Worm (Caenorhabditis elegans) whole organism, L4 larva: Measurements from ENCODE around the gene Y54G2A.26.

Experiments used
- D1046.2 ChIP-seq: fragments of 200-800 bp; sonication (Bioruptor generic); IDR thresholded peaks from 2 replicates; pipeline ENCODE4 v1.3.6; 2022; ENCODE audit warnings: missing genetic modification characterization, missing compliant biosample characterization
- F37D6.2 ChIP-seq: sonication (generic microtip); optimal IDR thresholded peaks from 2 replicates; lab custom pipeline; 2016; ENCODE audit warnings: mild to moderate bottlenecking, missing genetic modification characterization, missing compliant biosample characterization
- F44E2.7 ChIP-seq: fragments of 200-800 bp; sonication (Bioruptor generic); IDR thresholded peaks from 2 replicates; pipeline ENCODE4 v2.1.2; 2022; ENCODE audit warnings: missing genetic modification characterization, missing compliant biosample characterization
- T20F7.1 ChIP-seq: fragments of 200-800 bp; sonication (Bioruptor generic); optimal IDR thresholded peaks from 2 replicates; lab custom pipeline; 2018; ENCODE audit warnings: mild to moderate bottlenecking, missing genetic modification characterization, missing compliant biosample characterization
- T26A8.4 ChIP-seq: fragments of 200-800 bp; sonication (Bioruptor generic); IDR thresholded peaks from 2 replicates; pipeline ENCODE4 v1.3.6; 2022; ENCODE audit warnings: missing genetic modification characterization, missing compliant biosample characterization
- Y105C5A.15 ChIP-seq: fragments of 200-800 bp; sonication (Bioruptor generic); IDR thresholded peaks from 2 replicates; pipeline ENCODE4 v1.3.6; 2022; ENCODE audit warnings: missing genetic modification characterization, missing compliant biosample characterization
- Y5F2A.4 ChIP-seq: fragments of 200-800 bp; sonication (Bioruptor generic); optimal IDR thresholded peaks from 2 replicates; lab custom pipeline; 2018; ENCODE audit warnings: mild to moderate bottlenecking, missing genetic modification characterization, missing compliant biosample characterization
- ZK337.2 ChIP-seq: fragments of 200-800 bp; sonication (Bioruptor generic); IDR thresholded peaks from 2 replicates; pipeline ENCODE4 v1.3.6; 2022; ENCODE audit warnings: missing genetic modification reagents, missing genetic modification characterization, missing compliant biosample characterization
- aha-1 ChIP-seq: fragments of 150-350 bp; peaks from one replicate; lab custom pipeline; 2014; ENCODE audit warnings: missing biosample characterization, missing genetic modification characterization
- aly-2 ChIP-seq: sonication (generic microtip); optimal IDR thresholded peaks from 2 replicates; lab custom pipeline; 2018; ENCODE audit warnings: missing biosample characterization, missing genetic modification characterization
- arid-1 ChIP-seq: fragments of 200-800 bp; sonication (Bioruptor generic); conservative IDR thresholded peaks from 2 replicates; pipeline ENCODE4 v1.3.6; 2022; ENCODE audit warnings: missing genetic modification reagents, missing genetic modification characterization, missing compliant biosample characterization
- ceh-32 ChIP-seq: sonication (generic microtip); optimal IDR thresholded peaks from 2 replicates; lab custom pipeline; 2016; ENCODE audit warnings: mild to moderate bottlenecking, missing genetic modification characterization, missing compliant biosample characterization; ENCODE audit not compliant: poor library complexity
- cey-2 ChIP-seq: sonication (generic microtip); optimal IDR thresholded peaks from 3 replicates; lab custom pipeline; 2017; ENCODE audit warnings: missing genetic modification characterization, mild to moderate bottlenecking, missing compliant biosample characterization, antibody characterized with exemption, borderline replicate concordance; ENCODE audit not compliant: insufficient read depth
- ctbp-1 ChIP-seq: fragments of 200-800 bp; sonication (Bioruptor generic); IDR thresholded peaks from 2 replicates; pipeline ENCODE4 v1.3.6; 2022; ENCODE audit warnings: missing genetic modification reagents, missing genetic modification characterization, missing compliant biosample characterization
- dmd-6 ChIP-seq: fragments of 200-800 bp; sonication (Bioruptor generic); IDR thresholded peaks from 2 replicates; pipeline ENCODE4 v1.3.6; 2022; ENCODE audit warnings: missing genetic modification reagents, missing genetic modification characterization, missing compliant biosample characterization
- dmd-9 ChIP-seq: fragments of 200-800 bp; sonication (Bioruptor generic); IDR thresholded peaks from 2 replicates; pipeline ENCODE4 v1.3.6; 2022; ENCODE audit warnings: missing genetic modification reagents, missing genetic modification characterization, missing compliant biosample characterization
- egl-27 ChIP-seq: sonication (generic microtip); optimal IDR thresholded peaks from 3 replicates; lab custom pipeline; 2017; ENCODE audit warnings: missing biosample characterization, missing genetic modification reagents, missing genetic modification characterization
- egl-43 ChIP-seq: fragments of 200-800 bp; sonication (Bioruptor generic); IDR thresholded peaks from 2 replicates; pipeline ENCODE4 v1.3.6; 2022; ENCODE audit warnings: missing genetic modification reagents, missing genetic modification characterization, missing compliant biosample characterization
- fkh-10 ChIP-seq: fragments of 150-350 bp; optimal IDR thresholded peaks from 2 replicates; lab custom pipeline; 2014; ENCODE audit warnings: missing biosample characterization, missing genetic modification reagents, missing genetic modification characterization
- gei-8 ChIP-seq: fragments of 200-800 bp; sonication (Bioruptor generic); optimal IDR thresholded peaks from 2 replicates; lab custom pipeline; 2018; ENCODE audit warnings: mild to moderate bottlenecking, missing genetic modification characterization, missing compliant biosample characterization
- hif-1 ChIP-seq, 2 experiments: sonication (generic microtip); optimal IDR thresholded peaks; 2 replicates each; lab custom pipeline; 2016 to 2017; ENCODE audit warnings: missing compliant biosample characterization in 2 of 2, missing genetic modification characterization in 2 of 2, missing genetic modification reagents in 2 of 2, missing genotype in 2 of 2, mild to moderate bottlenecking in 1 of 2
- hlh-11 ChIP-seq: fragments of 200-800 bp; sonication (Bioruptor generic); optimal IDR thresholded peaks from 2 replicates; lab custom pipeline; 2018; ENCODE audit warnings: mild to moderate bottlenecking, missing genetic modification characterization, missing compliant biosample characterization
- hlh-30 ChIP-seq: sonication (generic microtip); optimal IDR thresholded peaks from 2 replicates; lab custom pipeline; 2017; ENCODE audit warnings: antibody characterized with exemption, mild to moderate bottlenecking, missing genetic modification characterization, missing compliant biosample characterization; ENCODE audit not compliant: insufficient read depth
- hmg-1.1 ChIP-seq: fragments of 200-800 bp; sonication (Bioruptor generic); IDR thresholded peaks from 2 replicates; pipeline ENCODE4 v1.3.6; 2022; ENCODE audit warnings: missing genetic modification reagents, missing genetic modification characterization, missing compliant biosample characterization
- lim-7 ChIP-seq: fragments of 200-800 bp; sonication (Bioruptor generic); IDR thresholded peaks from 2 replicates; pipeline ENCODE4 v1.3.6; 2022; ENCODE audit warnings: missing genetic modification characterization, missing compliant biosample characterization
- lin-29 ChIP-seq: fragments of 200-800 bp; sonication (Bioruptor generic); IDR thresholded peaks from 2 replicates; pipeline ENCODE4 v1.3.6; 2022; ENCODE audit warnings: missing genetic modification reagents, missing genetic modification characterization, missing compliant biosample characterization
- lin-38 ChIP-seq: fragments of 200-800 bp; sonication (Bioruptor generic); IDR thresholded peaks from 2 replicates; pipeline ENCODE4 v1.3.6; 2022; ENCODE audit warnings: missing genetic modification reagents, missing genetic modification characterization, missing compliant biosample characterization
- lsy-2 ChIP-seq, 2 experiments: fragments of 150-350 bp in 1 of 2; sonication (generic microtip) in 1 of 2; optimal IDR thresholded peaks; 2 replicates each; lab custom pipeline; 2014 to 2017; ENCODE audit warnings: missing biosample characterization in 2 of 2, missing genetic modification characterization in 2 of 2
- mep-1 ChIP-seq: fragments of 150-350 bp; sonication (generic microtip); optimal IDR thresholded peaks from 3 replicates; lab custom pipeline; 2014; ENCODE audit warnings: missing biosample characterization, missing genetic modification characterization
- mxl-3 ChIP-seq: fragments of 200-800 bp; sonication (Bioruptor generic); optimal IDR thresholded peaks from 2 replicates; lab custom pipeline; 2018; ENCODE audit warnings: mild to moderate bottlenecking, missing genetic modification characterization, missing compliant biosample characterization
- nhr-237 ChIP-seq: sonication (generic microtip); optimal IDR thresholded peaks from 2 replicates; lab custom pipeline; 2017; ENCODE audit warnings: missing biosample characterization, missing genetic modification characterization
- nhr-42 ChIP-seq: fragments of 200-800 bp; sonication (Bioruptor generic); IDR thresholded peaks from 2 replicates; pipeline ENCODE4 v1.3.6; 2022; ENCODE audit warnings: missing genetic modification characterization, missing compliant biosample characterization
- nhr-76 ChIP-seq: fragments of 150-350 bp; optimal IDR thresholded peaks from 2 replicates; lab custom pipeline; 2014; ENCODE audit warnings: missing biosample characterization, missing genetic modification characterization
- pha-4 ChIP-seq, 2 experiments: fragments of 150-350 bp in 1 of 2; fragments of 200-800 bp in 1 of 2; sonication (Bioruptor generic) in 1 of 2; IDR thresholded peaks in 1 of 2; optimal IDR thresholded peaks in 1 of 2; 2 replicates each; pipeline versions ENCODE4 v1.3.6 to Lab custom; 2014 to 2022; ENCODE audit warnings: missing genetic modification characterization in 2 of 2, missing genetic modification reagents in 2 of 2, missing biosample characterization in 1 of 2, missing compliant biosample characterization in 1 of 2
- rbr-2 ChIP-seq: sonication (generic microtip); optimal IDR thresholded peaks from 2 replicates; lab custom pipeline; 2016; ENCODE audit warnings: missing genotype, missing genetic modification characterization, missing compliant biosample characterization
- set-16 ChIP-seq: fragments of 200-800 bp; sonication (Bioruptor generic); IDR thresholded peaks from 2 replicates; pipeline ENCODE4 v1.3.6; 2022; ENCODE audit warnings: missing genetic modification reagents, missing genetic modification characterization, missing compliant biosample characterization
- snpc-1.2 ChIP-seq: fragments of 200-800 bp; sonication (Bioruptor generic); IDR thresholded peaks from 2 replicates; pipeline ENCODE4 v1.3.6; 2022; ENCODE audit warnings: missing genetic modification reagents, missing genetic modification characterization, missing compliant biosample characterization
- snpc-4 ChIP-seq: fragments of 150-350 bp; optimal IDR thresholded peaks from 2 replicates; lab custom pipeline; 2014; ENCODE audit warnings: missing biosample characterization, missing genetic modification characterization
- spr-1 ChIP-seq: sonication (generic microtip); optimal IDR thresholded peaks from 2 replicates; lab custom pipeline; 2016; ENCODE audit warnings: mild to moderate bottlenecking, missing genetic modification characterization, missing compliant biosample characterization
- unc-62 ChIP-seq, 3 experiments: fragments of 150-350 bp in 1 of 3; sonication (generic microtip); optimal IDR thresholded peaks in 2 of 3; peaks in 1 of 3; 1 replicate in 1 of 3; 2 replicates in 2 of 3; lab custom pipeline; 2014 to 2017; ENCODE audit warnings: missing biosample characterization in 3 of 3, missing genetic modification characterization in 3 of 3, missing genetic modification reagents in 3 of 3, missing genotype in 1 of 3
- ztf-7 ChIP-seq: fragments of 150-350 bp; optimal IDR thresholded peaks from 2 replicates; lab custom pipeline; 2014; ENCODE audit warnings: missing biosample characterization, missing genetic modification characterization

The Y54G2A.26 gene

DNA sequence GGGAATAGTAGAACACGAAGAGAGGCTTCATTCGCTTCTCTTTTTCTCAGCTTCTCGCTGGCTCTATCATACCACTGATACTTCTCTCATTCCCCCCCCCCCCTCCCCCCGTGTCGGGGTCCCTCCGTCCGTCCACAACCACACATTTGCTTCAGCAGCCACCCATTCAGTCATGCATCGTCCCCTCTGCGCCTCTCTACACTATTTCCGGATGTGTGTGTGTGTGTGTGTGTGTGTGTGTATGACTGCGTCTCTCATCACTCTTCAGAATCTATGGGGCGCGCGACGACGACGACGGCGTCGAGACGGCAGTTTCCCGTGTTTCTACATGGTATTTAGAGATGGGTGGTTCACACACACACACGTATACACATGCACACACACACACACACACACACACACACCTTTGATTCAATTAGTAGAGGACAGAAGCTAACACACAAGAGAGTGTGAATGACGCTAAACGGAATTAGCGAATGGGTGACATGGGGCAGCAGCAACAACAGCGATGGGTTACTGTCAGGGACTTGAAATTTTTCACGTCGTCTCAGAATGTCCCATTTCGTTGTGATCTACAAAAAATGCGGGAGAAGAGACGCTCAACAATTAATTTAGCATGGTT, 1.9 kb downstream of the Y54G2A.26 start (continued):
- TF ChIP-seq fkh-10 (GFP tag; lab: Kevin White, UChicago) (no peak), ZK337.2 (GFP tag; lab: Robert Waterston, UW) (no peak), ztf-7 (tag; lab: Kevin White, UChicago) (no peak), dmd-6 (GFP tag; lab: Robert Waterston, UW) (peak; percentile 38; the same call in 1 of the 2 replicates), nhr-76 (tag; lab: Kevin White, UChicago) (no peak), lin-38 (GFP tag; lab: Robert Waterston, UW) (peak; percentile 47), ceh-32 (tag; lab: Kevin White, UChicago) (no peak), gei-8 (no peak), F37D6.2 (no peak), Y5F2A.4 (no peak), Y105C5A.15 (peak; percentile 48; the same call in 1 of the 2 replicates), spr-1 (tag; lab: Kevin White, UChicago) (no peak), pha-4 (GFP tag; IDR thresholded peaks at IDR 0.05; lab: Robert Waterston, UW) (peak; percentile 72; the same call in 1 of the 2 replicates), pha-4 (tag; optimal IDR thresholded peaks at IDR 0.05; lab: Kevin White, UChicago) (no peak), nhr-42 (GFP tag; lab: Robert Waterston, UW) (no peak), nhr-237 (no peak), arid-1 (GFP tag; lab: Robert Waterston, UW) (no peak), dmd-9 (GFP tag; lab: Robert Waterston, UW) (no peak), lsy-2 (tag; optimal IDR thresholded peaks at IDR 0.05; lab: Kevin White, UChicago) (peak; percentile 39 to 65), egl-27 (no peak), T20F7.1 (GFP tag; lab: Kevin White, UChicago) (no peak), lin-29 (GFP tag; lab: Robert Waterston, UW) (no peak), snpc-4 (tag; lab: Kevin White, UChicago) (no peak)
- TF ChIP-seq, all 104 proteins: peak for 31

DNA sequence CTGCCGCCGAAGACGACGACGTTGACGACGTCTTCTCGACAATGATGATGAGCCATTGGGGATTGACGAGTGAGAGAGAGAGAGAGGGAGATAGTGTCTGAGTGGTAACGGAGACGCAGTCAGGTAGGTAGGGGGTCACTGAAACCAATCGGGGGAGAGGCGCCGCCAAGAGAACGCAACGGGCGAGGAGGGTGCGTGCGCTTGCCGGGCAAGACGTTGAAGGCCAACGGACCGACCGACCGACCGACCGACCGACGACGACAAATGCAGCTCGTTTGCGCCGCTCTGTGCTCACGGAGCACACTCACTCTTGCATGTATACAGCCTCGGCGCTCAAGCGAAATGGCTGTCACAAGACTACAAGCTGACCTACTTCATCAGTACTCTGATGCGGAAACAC, 4.8 kb downstream of the Y54G2A.26 start:
- peak in 1 of 2 experiments; percentile 29 for TF ChIP-seq hif-1 (tag; optimal IDR thresholded peaks at IDR 0.05; lab: Kevin White, UChicago)
- no peak for TF ChIP-seq cey-2 (tag; lab: Kevin White, UChicago)
- no peak for TF ChIP-seq aly-2 (tag; lab: Kevin White, UChicago)
- 0 out of 2 replicates have a peak, but pooled peaks have one; percentile 17 for TF ChIP-seq arid-1 (GFP tag; lab: Robert Waterston, UW)
- TF ChIP-seq unc-62 (GFP tag; optimal IDR thresholded peaks at IDR 0.05 in 1 of 2; lab: Kevin White, UChicago), result peak in 1 of 2 experiments; percentile 15
- no peak for TF ChIP-seq unc-62 (tag; optimal IDR thresholded peaks at IDR 0.05; lab: Kevin White, UChicago)
- peak; percentile 54; the same call in 1 of the 2 replicates for TF ChIP-seq ctbp-1 (GFP tag; lab: Robert Waterston, UW)
- 0 out of 2 replicates have a peak, but pooled peaks have one; percentile 50 for TF ChIP-seq F44E2.7 (GFP tag; lab: Robert Waterston, UW)
- TF ChIP-seq lin-38 (GFP tag; lab: Robert Waterston, UW), result 0 out of 2 replicates have a peak, but pooled peaks have one; percentile 5
- peak; percentile 1 for TF ChIP-seq mep-1 (tag; lab: Kevin White, UChicago)
- TF ChIP-seq mxl-3 (GFP tag; lab: Kevin White, UChicago), result peak; percentile 47
- TF ChIP-seq aha-1 (tag; lab: Kevin White, UChicago), result peak; percentile 61
- no peak for TF ChIP-seq fkh-10 (GFP tag; lab: Kevin White, UChicago)
- 0 out of 2 replicates have a peak, but pooled peaks have one; percentile 68 for TF ChIP-seq D1046.2 (GFP tag; lab: Robert Waterston, UW)
- TF ChIP-seq snpc-1.2 (GFP tag; lab: Robert Waterston, UW), result peak; percentile 46; the same call in 1 of the 2 replicates
- no peak for TF ChIP-seq lim-7 (GFP tag; lab: Robert Waterston, UW)
- peak; percentile 7 for TF ChIP-seq rbr-2 (tag; lab: Kevin White, UChicago)
- peak; percentile 97 for TF ChIP-seq set-16
- TF ChIP-seq hlh-11 (tag; lab: Kevin White, UChicago), result peak; percentile 44
- no peak for TF ChIP-seq gei-8
- TF ChIP-seq egl-43, result peak; percentile 77
- TF ChIP-seq hlh-30 (tag; lab: Kevin White, UChicago), result peak; percentile 34
- TF ChIP-seq T26A8.4 (GFP tag; lab: Robert Waterston, UW), result peak; percentile 52
- peak; percentile 56 for TF ChIP-seq hmg-1.1 (GFP tag; lab: Robert Waterston, UW)
